Fruit fly (Drosophila melanogaster): ENCODE data around the gene CG31391.

CG31391 gene

dm6 chr3R:10696371-10696777, 8.5 kb downstream of the CG31391 start, which contains the start of the genes pug, CG14683 and CG46459 (continued):
- TF ChIP-seq ind (GFP tag; optimal IDR thresholded peaks at IDR 0.05) (peak; percentile 43), dimm (GFP tag; IDR thresholded peaks at IDR 0.05) (no peak), gfzf (GFP tag; optimal IDR thresholded peaks at IDR 0.05) (peak; percentile 52), CG9609 (GFP tag; optimal IDR thresholded peaks at IDR 0.05) (peak; percentile 32), ro (GFP tag; IDR thresholded peaks at IDR 0.05) (no peak), CG14667 (GFP tag; IDR thresholded peaks at IDR 0.05) (no peak), dm (GFP tag; optimal IDR thresholded peaks at IDR 0.05) (peak; percentile 73), schlank (tag; optimal IDR thresholded peaks at IDR 0.05) (no peak), ewg (GFP tag; optimal IDR thresholded peaks at IDR 0.05) (no peak), CG10431 (GFP tag; optimal IDR thresholded peaks at IDR 0.05) (no peak), CG13424 (tag; optimal IDR thresholded peaks at IDR 0.05) (no peak), fd102C (GFP tag; optimal IDR thresholded peaks at IDR 0.05) (no peak), bcd (GFP tag; optimal IDR thresholded peaks at IDR 0.05) (peak; percentile 16), CG10267 (tag; optimal IDR thresholded peaks at IDR 0.05) (peak; percentile 93), CG7271 (tag; optimal IDR thresholded peaks at IDR 0.05) (no peak), croc (GFP tag; conservative IDR thresholded peaks at IDR 0.05) (no peak), HLH4C (GFP tag; IDR thresholded peaks at IDR 0.05; ENCODE audit: partially characterized antibody) (peak; percentile 95), CHES-1-like (GFP tag; optimal IDR thresholded peaks at IDR 0.05) (peak; percentile 24), caup (GFP tag; optimal IDR thresholded peaks at IDR 0.05; ENCODE audit: severe bottlenecking) (peak; percentile 43), Mad (GFP tag; optimal IDR thresholded peaks at IDR 0.05) (peak; percentile 41), pfk (GFP tag; optimal IDR thresholded peaks at IDR 0.05) (no peak), CG17802 (tag; optimal IDR thresholded peaks at IDR 0.05) (no peak), CG12236 (GFP tag; optimal IDR thresholded peaks at IDR 0.05) (no peak), btn (GFP tag; optimal IDR thresholded peaks at IDR 0.05) (peak; percentile 5), zen (tag; optimal IDR thresholded peaks at IDR 0.05) (peak; percentile 54), CoRest (tag; optimal IDR thresholded peaks at IDR 0.05) (peak; percentile 41), gce (GFP tag; IDR thresholded peaks at IDR 0.05) (no peak), CG17361 (GFP tag; IDR thresholded peaks at IDR 0.05) (no peak), pros (GFP tag; optimal IDR thresholded peaks at IDR 0.05) (no peak), z (GFP tag; IDR thresholded peaks at IDR 0.05) (no peak), kni (GFP tag; optimal IDR thresholded peaks at IDR 0.05) (no peak), wdn (GFP tag; IDR thresholded peaks at IDR 0.05) (no peak), CG6813 (GFP tag; optimal IDR thresholded peaks at IDR 0.05) (no peak), C15 (GFP tag; IDR thresholded peaks at IDR 0.05) (no peak), kah (GFP tag; optimal IDR thresholded peaks at IDR 0.05) (no peak), her (GFP tag; optimal IDR thresholded peaks at IDR 0.05) (peak; percentile 46), CG10654 (GFP tag; optimal IDR thresholded peaks at IDR 0.05) (peak; percentile 36), sqz (GFP tag; optimal IDR thresholded peaks at IDR 0.05) (no peak), CG15269 (tag; optimal IDR thresholded peaks at IDR 0.05) (no peak), ems (GFP tag; optimal IDR thresholded peaks at IDR 0.05) (peak; percentile 66), ftz-f1 (GFP tag; optimal IDR thresholded peaks at IDR 0.05) (no peak), ssp (GFP tag; IDR thresholded peaks at IDR 0.05) (no peak), Nf-YB (GFP tag; optimal IDR thresholded peaks at IDR 0.05) (no peak), CG2889 (GFP tag; IDR thresholded peaks at IDR 0.05) (no peak), pan (optimal IDR thresholded peaks at IDR 0.05) (no peak), pan (GFP tag; optimal IDR thresholded peaks at IDR 0.05 in 1 of 2, IDR thresholded peaks at IDR 0.05 in 1 of 2) (no peak), CG2116 (GFP tag; optimal IDR thresholded peaks at IDR 0.05) (peak; percentile 75), inv (GFP tag; IDR thresholded peaks at IDR 0.05; ENCODE audit: partially characterized antibody) (peak; percentile 98), salm (tag; optimal IDR thresholded peaks at IDR 0.05) (no peak), CG12942 (GFP tag; optimal IDR thresholded peaks at IDR 0.05) (peak; percentile 4), luna (GFP tag; optimal IDR thresholded peaks at IDR 0.05) (peak; percentile 36), Rx (GFP tag; IDR thresholded peaks at IDR 0.05) (no peak)

Measured in whole organism, embryonic.